Fruit fly (Drosophila melanogaster) whole organism, adult: ENCODE results near the gene CG17118.

ENCODE experiments used
- CG11617 ChIP-seq: fragments of 200-800 bp; sonication (Bioruptor generic); optimal IDR thresholded peaks from 2 replicates; lab custom pipeline; 2017; ENCODE audit warnings: mild to moderate bottlenecking, missing biosample characterization, missing genetic modification reagents, missing genetic modification characterization
- CG12768 ChIP-seq: fragments of 200-800 bp; sonication (Bioruptor generic); optimal IDR thresholded peaks from 2 replicates; lab custom pipeline; 2017; ENCODE audit warnings: missing biosample characterization, missing genetic modification characterization, mild to moderate bottlenecking, moderate library complexity, missing genetic modification reagents
- CG14711 ChIP-seq: fragments of 200-800 bp; sonication (Bioruptor generic); optimal IDR thresholded peaks from 2 replicates; lab custom pipeline; 2018; ENCODE audit warnings: missing biosample characterization, mild to moderate bottlenecking, missing genetic modification characterization, moderate library complexity
- CG1620 ChIP-seq: fragments of 200-800 bp; sonication (Bioruptor generic); optimal IDR thresholded peaks from 2 replicates; lab custom pipeline; 2016; ENCODE audit warnings: missing biosample characterization, missing genetic modification characterization
- CG33017 ChIP-seq: fragments of 200-800 bp; sonication (Bioruptor generic); optimal IDR thresholded peaks from 2 replicates; lab custom pipeline; 2018; ENCODE audit warnings: missing biosample characterization, mild to moderate bottlenecking, missing genetic modification characterization, moderate library complexity
- CG5204 ChIP-seq: fragments of 200-800 bp; sonication (Bioruptor generic); optimal IDR thresholded peaks from 2 replicates; lab custom pipeline; 2016; ENCODE audit warnings: missing biosample characterization, missing genetic modification characterization
- CG7045 ChIP-seq: fragments of 200-800 bp; sonication (Bioruptor generic); optimal IDR thresholded peaks from 2 replicates; lab custom pipeline; 2017; ENCODE audit warnings: missing biosample characterization, mild to moderate bottlenecking, missing genetic modification characterization
- CG7101 ChIP-seq: fragments of 200-800 bp; sonication (Bioruptor generic); optimal IDR thresholded peaks from 2 replicates; lab custom pipeline; 2018; ENCODE audit warnings: missing biosample characterization, mild to moderate bottlenecking, missing genetic modification characterization, moderate library complexity
- Clk ChIP-seq: fragments of 200-800 bp; sonication (Bioruptor generic); optimal IDR thresholded peaks from 2 replicates; lab custom pipeline; 2017; ENCODE audit warnings: missing biosample characterization, missing genetic modification characterization
- Crg-1 ChIP-seq: fragments of 200-800 bp; sonication (Bioruptor generic); optimal IDR thresholded peaks from 2 replicates; lab custom pipeline; 2016; ENCODE audit warnings: missing biosample characterization, missing genetic modification characterization
- Hr96 ChIP-seq: fragments of 200-800 bp; sonication (Bioruptor generic); optimal IDR thresholded peaks from 2 replicates; lab custom pipeline; 2016; ENCODE audit warnings: missing biosample characterization, missing genetic modification characterization
- Mnt ChIP-seq: fragments of 200-800 bp; sonication (Bioruptor generic); optimal IDR thresholded peaks from 2 replicates; lab custom pipeline; 2016; ENCODE audit warnings: missing biosample characterization, mild to moderate bottlenecking, missing genetic modification characterization
- bab1 ChIP-seq: fragments of 200-800 bp; sonication (Bioruptor generic); optimal IDR thresholded peaks from 3 replicates; lab custom pipeline; 2019; ENCODE audit warnings: missing biosample characterization, mild to moderate bottlenecking, missing genetic modification characterization, moderate library complexity
- cic ChIP-seq: fragments of 200-800 bp; sonication (Bioruptor generic); optimal IDR thresholded peaks from 2 replicates; lab custom pipeline; 2017; ENCODE audit warnings: missing biosample characterization, mild to moderate bottlenecking, missing genetic modification characterization, moderate library complexity
- cnc ChIP-seq, 2 experiments: fragments of >200 bp; optimal IDR thresholded peaks; 2 replicates each; lab custom pipeline; 2017
- kay ChIP-seq: fragments of 200-800 bp; sonication (Bioruptor generic); peaks from one replicate; lab custom pipeline; 2016; ENCODE audit warnings: missing biosample characterization, missing genetic modification characterization, borderline replicate concordance
- ovo ChIP-seq: fragments of 200-800 bp; sonication (Bioruptor generic); optimal IDR thresholded peaks from 2 replicates; lab custom pipeline; 2016; ENCODE audit warnings: missing biosample characterization, missing genetic modification characterization
- pad ChIP-seq: fragments of 200-800 bp; sonication (Bioruptor generic); optimal IDR thresholded peaks from 3 replicates; lab custom pipeline; 2017; ENCODE audit warnings: missing biosample characterization, missing genetic modification characterization, mild to moderate bottlenecking, moderate library complexity, missing genetic modification reagents
- tj ChIP-seq: fragments of 200-800 bp; sonication (Bioruptor generic); optimal IDR thresholded peaks from 3 replicates; lab custom pipeline; 2017; ENCODE audit warnings: missing biosample characterization, mild to moderate bottlenecking, missing genetic modification characterization, moderate library complexity
- toe ChIP-seq: fragments of 200-800 bp; sonication (Bioruptor generic); optimal IDR thresholded peaks from 2 replicates; lab custom pipeline; 2016; ENCODE audit warnings: missing biosample characterization, missing genetic modification characterization

CG17118 gene

DNA sequence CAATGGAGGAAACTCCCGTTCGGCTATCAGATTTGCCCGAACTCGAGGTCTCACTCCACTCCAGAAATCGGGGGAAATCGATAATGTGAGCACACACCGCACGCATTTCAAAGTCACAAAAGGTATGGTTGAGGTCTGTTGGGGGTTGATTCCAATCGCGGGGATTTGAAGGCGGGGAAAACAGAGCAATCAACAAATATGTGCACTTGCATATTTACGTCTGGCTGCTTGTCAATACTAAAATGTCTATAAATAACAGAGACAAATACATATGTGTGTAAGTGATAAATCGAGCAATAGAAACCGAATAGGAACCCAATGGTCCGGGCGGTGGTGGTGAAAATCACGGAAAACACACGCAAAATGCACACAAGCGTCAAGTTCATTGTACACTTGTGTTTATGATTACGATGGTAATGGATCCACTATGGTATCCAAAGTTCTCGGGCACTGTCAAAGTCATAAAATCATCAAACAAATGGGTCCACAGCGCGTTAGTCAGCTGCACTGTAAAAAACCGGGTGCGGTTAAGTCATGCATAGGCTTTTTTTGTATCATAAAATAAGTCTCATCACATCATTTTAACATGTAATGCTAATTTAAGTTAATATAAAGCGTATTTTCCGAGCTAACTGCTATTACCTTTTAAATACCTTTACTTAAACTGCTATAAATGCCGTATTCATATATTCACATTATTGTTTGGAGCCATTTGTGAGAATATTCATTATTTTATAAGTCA is 22.0 kb downstream of the CG17118 start:
- TF ChIP-seq CG7101 (peak; percentile 67), CG14711 (tag; lab: Kevin White, UChicago) (no peak), CG11617 (GFP tag; lab: Kevin White, UChicago) (no peak), pad (peak; percentile 41), Clk (GFP tag; lab: Kevin White, UChicago) (no peak), CG7045 (GFP tag; lab: Kevin White, UChicago) (peak; percentile 19), toe (GFP tag; lab: Kevin White, UChicago) (peak; percentile 34), Mnt (peak; percentile 26), CG33017 (tag; lab: Kevin White, UChicago) (peak; percentile 47), CG12768 (GFP tag; lab: Kevin White, UChicago) (peak; percentile 35), tj (peak; percentile 31), ovo (GFP tag; lab: Kevin White, UChicago) (peak; percentile 59), Hr96 (GFP tag; lab: Kevin White, UChicago) (peak; percentile 48), CG1620 (GFP tag; lab: Kevin White, UChicago) (peak; percentile 9), kay (GFP tag; lab: Kevin White, UChicago) (peak; percentile 55), Crg-1 (GFP tag; lab: Kevin White, UChicago) (peak; percentile 11), bab1 (no peak), CG5204 (GFP tag; lab: Kevin White, UChicago) (peak; percentile 39), cnc (optimal IDR thresholded peaks at IDR 0.05; lab: Kevin White, UChicago) (no peak), cic (peak; percentile 13)

DNA sequence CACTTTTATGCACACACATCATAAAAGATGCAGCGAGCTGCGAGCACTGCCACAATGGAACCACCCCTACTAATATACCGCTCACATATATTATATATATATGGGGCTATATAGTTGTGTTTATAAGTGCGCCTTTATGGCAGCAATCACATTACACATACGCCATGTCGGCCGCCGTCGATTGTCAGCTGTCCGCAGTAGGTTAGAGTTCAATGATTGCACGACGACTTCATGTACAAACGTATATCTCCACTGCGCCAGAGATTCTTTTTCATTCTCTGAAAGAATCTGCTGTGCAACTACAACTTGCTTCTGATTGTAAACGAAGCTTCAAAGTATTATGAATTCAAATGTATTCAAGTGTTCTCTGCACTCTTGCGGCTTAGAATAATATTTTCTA is 22.6 kb downstream of the CG17118 start:
- TF ChIP-seq kay (GFP tag; lab: Kevin White, UChicago) (no peak), tj (peak; percentile 2)

DNA sequence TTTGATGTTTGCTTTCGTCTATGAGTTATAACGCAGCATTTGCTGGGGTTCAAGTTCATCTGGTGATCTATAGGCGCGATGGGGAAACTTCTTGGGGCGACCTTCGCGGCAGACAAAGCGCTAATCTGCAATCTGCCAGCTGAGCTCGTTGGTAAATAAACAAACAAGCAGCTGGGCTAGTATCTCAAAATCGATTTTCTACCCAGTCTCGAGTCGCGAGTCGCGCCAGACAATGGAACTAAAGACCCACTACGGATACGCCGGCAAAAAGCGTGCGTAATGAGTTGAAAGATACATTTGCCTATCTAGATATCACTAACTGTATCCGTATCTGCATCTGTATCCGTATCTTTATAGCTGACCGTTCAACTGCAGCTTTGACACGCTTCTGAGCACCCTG is 23.6 kb downstream of the CG17118 start:
- TF ChIP-seq cnc (optimal IDR thresholded peaks at IDR 0.05; lab: Kevin White, UChicago), result no peak
- TF ChIP-seq Hr96 (GFP tag; lab: Kevin White, UChicago), result no peak
- TF ChIP-seq CG12768 (GFP tag; lab: Kevin White, UChicago), result no peak
- no peak for TF ChIP-seq CG1620 (GFP tag; lab: Kevin White, UChicago)
- TF ChIP-seq CG7045 (GFP tag; lab: Kevin White, UChicago), result no peak
- no peak for TF ChIP-seq CG33017 (tag; lab: Kevin White, UChicago)
- no peak for TF ChIP-seq CG7101
- TF ChIP-seq Mnt, result no peak
- TF ChIP-seq CG14711 (tag; lab: Kevin White, UChicago), result no peak
- no peak for TF ChIP-seq bab1
- TF ChIP-seq CG5204 (GFP tag; lab: Kevin White, UChicago), result no peak
- no peak for TF ChIP-seq Crg-1 (GFP tag; lab: Kevin White, UChicago)
- no peak for TF ChIP-seq pad
- no peak for TF ChIP-seq cic
- no peak for TF ChIP-seq CG11617 (GFP tag; lab: Kevin White, UChicago)
- TF ChIP-seq kay (GFP tag; lab: Kevin White, UChicago), result no peak
- no peak for TF ChIP-seq toe (GFP tag; lab: Kevin White, UChicago)
- no peak for TF ChIP-seq Clk (GFP tag; lab: Kevin White, UChicago)
- no peak for TF ChIP-seq ovo (GFP tag; lab: Kevin White, UChicago)

DNA sequence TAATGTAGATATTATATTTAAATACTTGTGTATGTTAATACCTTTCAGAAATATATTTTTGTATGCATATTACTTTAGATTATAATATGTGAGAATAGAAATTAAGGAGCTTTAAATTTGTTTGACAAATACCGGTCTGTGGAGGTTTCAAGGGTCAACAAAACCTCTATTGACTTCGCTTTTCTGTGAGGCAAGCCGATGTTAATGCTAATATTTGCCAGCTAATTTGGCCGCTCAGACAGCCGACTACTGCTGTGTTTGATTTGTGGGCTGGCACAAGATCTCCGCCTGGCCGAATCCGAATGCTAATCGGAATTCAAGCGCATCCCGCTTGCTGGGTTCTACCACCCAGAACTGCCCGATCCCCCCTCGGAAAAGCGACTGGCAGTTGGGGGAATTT is 24.5 kb downstream of the CG17118 start:
- TF ChIP-seq CG33017 (tag; lab: Kevin White, UChicago) (no peak), Mnt (no peak), CG7045 (GFP tag; lab: Kevin White, UChicago) (no peak), pad (no peak), Crg-1 (GFP tag; lab: Kevin White, UChicago) (no peak), CG12768 (GFP tag; lab: Kevin White, UChicago) (no peak), ovo (GFP tag; lab: Kevin White, UChicago) (no peak), CG11617 (GFP tag; lab: Kevin White, UChicago) (no peak), Clk (GFP tag; lab: Kevin White, UChicago) (no peak), tj (no peak), cic (no peak), CG7101 (no peak), toe (GFP tag; lab: Kevin White, UChicago) (no peak), cnc (optimal IDR thresholded peaks at IDR 0.05; lab: Kevin White, UChicago) (no peak), Hr96 (GFP tag; lab: Kevin White, UChicago) (no peak), CG5204 (GFP tag; lab: Kevin White, UChicago) (no peak), bab1 (no peak), kay (GFP tag; lab: Kevin White, UChicago) (no peak), CG1620 (GFP tag; lab: Kevin White, UChicago) (no peak)

DNA sequence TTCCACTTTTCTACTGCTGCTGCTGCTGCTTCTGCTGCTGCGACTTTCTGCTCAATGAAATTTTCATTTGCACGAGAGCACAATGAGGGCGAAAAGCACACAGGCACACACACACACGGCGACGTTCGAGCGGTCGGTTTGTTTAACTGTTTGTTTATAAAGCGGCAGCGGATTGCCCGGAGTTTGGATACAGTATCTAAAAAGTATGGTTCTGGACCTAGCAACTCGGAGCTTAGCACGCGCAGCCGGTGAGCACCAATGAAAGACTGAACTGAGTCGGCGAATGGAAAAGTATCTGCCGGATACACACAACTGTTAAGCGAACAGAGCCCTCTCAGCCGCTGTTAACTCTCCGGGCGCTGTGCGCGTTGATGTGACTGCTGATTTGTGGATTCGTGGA is 26.0 kb downstream of the CG17118 start, which contains the start of gene CG17124:
TSS of gene CG17124 (minus strand) at position 277 of the 400 bp plus-strand sequence.
- TF ChIP-seq toe (GFP tag; lab: Kevin White, UChicago) (no peak), CG33017 (tag; lab: Kevin White, UChicago) (peak; percentile 66), Hr96 (GFP tag; lab: Kevin White, UChicago) (peak; percentile 38), Crg-1 (GFP tag; lab: Kevin White, UChicago) (no peak), bab1 (peak; percentile 26), ovo (GFP tag; lab: Kevin White, UChicago) (no peak), CG14711 (tag; lab: Kevin White, UChicago) (no peak), kay (GFP tag; lab: Kevin White, UChicago) (no peak), pad (no peak), cnc (optimal IDR thresholded peaks at IDR 0.05; lab: Kevin White, UChicago) (no peak), CG7101 (peak; percentile 48), cic (peak; percentile 50), CG5204 (GFP tag; lab: Kevin White, UChicago) (no peak), CG1620 (GFP tag; lab: Kevin White, UChicago) (no peak), CG7045 (GFP tag; lab: Kevin White, UChicago) (peak; percentile 23), CG12768 (GFP tag; lab: Kevin White, UChicago) (peak; percentile 75), tj (peak; percentile 38), Mnt (peak; percentile 63), CG11617 (GFP tag; lab: Kevin White, UChicago) (peak; percentile 7), Clk (GFP tag; lab: Kevin White, UChicago) (no peak)
